Fruit fly (Drosophila melanogaster): ENCODE data around the gene rk.

dm6 chr2L:14047170-14047632, 46.2 kb upstream of the rk start, which contains the start of gene NimC4:
- no peak for TF ChIP-seq ey (GFP tag; optimal IDR thresholded peaks at IDR 0.05)
- no peak for TF ChIP-seq pan (optimal IDR thresholded peaks at IDR 0.05)

All from whole organism, wandering third instar larva.